Fruit fly (Drosophila melanogaster) whole organism, wandering third instar larva: ENCODE measurements around the gene Naa30A.
A peak's percentile ranks its signal among the peaks of the same experiment; 100 is the strongest.

Experiments
- Abd-B ChIP-seq: fragments of >200 bp; optimal IDR thresholded peaks from 2 replicates; lab custom pipeline; 2017; ENCODE audit warnings: missing biosample characterization, missing genetic modification characterization
- CG32264 ChIP-seq: fragments of 200-800 bp; sonication (Bioruptor generic); optimal IDR thresholded peaks from 2 replicates; lab custom pipeline; 2016; ENCODE audit warnings: missing biosample characterization, missing genetic modification characterization
- CG9705 ChIP-seq: fragments of 200-800 bp; sonication (Bioruptor generic); optimal IDR thresholded peaks from 2 replicates; lab custom pipeline; 2018; ENCODE audit warnings: missing biosample characterization, mild to moderate bottlenecking, missing genetic modification characterization
- CrebA ChIP-seq: fragments of 200-800 bp; sonication (Bioruptor generic); optimal IDR thresholded peaks from 2 replicates; lab custom pipeline; 2016; ENCODE audit warnings: missing biosample characterization, mild to moderate bottlenecking, missing genetic modification characterization, borderline replicate concordance
- Dfd ChIP-seq: fragments of >200 bp; optimal IDR thresholded peaks from 2 replicates; lab custom pipeline; 2017; ENCODE audit warnings: missing biosample characterization, missing genetic modification characterization
- Dif ChIP-seq: fragments of 200-275, 200-300 bp; sonication (Bioruptor generic); optimal IDR thresholded peaks from 2 replicates; lab custom pipeline; 2018; ENCODE audit warnings: missing biosample characterization, missing genetic modification characterization; ENCODE audit not compliant: partially characterized antibody
- GATAd ChIP-seq: sonication (Bioruptor generic); optimal IDR thresholded peaks from 2 replicates; lab custom pipeline; 2016; ENCODE audit warnings: missing biosample characterization, missing genetic modification characterization
- HLH106 ChIP-seq: fragments of 200-800 bp; optimal IDR thresholded peaks from 3 replicates; lab custom pipeline; 2019; ENCODE audit warnings: missing biosample characterization, mild to moderate bottlenecking, missing genetic modification characterization, moderate library complexity
- Hnf4 ChIP-seq: fragments of 200-800 bp; sonication (Bioruptor generic); optimal IDR thresholded peaks from 2 replicates; lab custom pipeline; 2016; ENCODE audit warnings: missing biosample characterization, mild to moderate bottlenecking, missing genetic modification characterization
- Hr78 ChIP-seq: fragments of >200 bp; optimal IDR thresholded peaks from 2 replicates; lab custom pipeline; 2017; ENCODE audit warnings: missing biosample characterization, missing genetic modification characterization
- Hr83 ChIP-seq: fragments of 200-300 bp; sonication (Bioruptor generic); optimal IDR thresholded peaks from 2 replicates; lab custom pipeline; 2016; ENCODE audit warnings: missing biosample characterization, mild to moderate bottlenecking, missing genetic modification characterization, moderate library complexity; ENCODE audit not compliant: poor library complexity, severe bottlenecking
- Jra ChIP-seq: sonication (Bioruptor generic); optimal IDR thresholded peaks from 2 replicates; lab custom pipeline; 2016; ENCODE audit warnings: missing biosample characterization, missing genetic modification characterization
- Mio ChIP-seq: sonication (Bioruptor generic); optimal IDR thresholded peaks from 2 replicates; lab custom pipeline; 2016; ENCODE audit warnings: missing biosample characterization, missing genetic modification characterization
- Myc ChIP-seq: fragments of >200 bp; optimal IDR thresholded peaks from 2 replicates; lab custom pipeline; 2017
- N ChIP-seq: fragments of >200 bp; optimal IDR thresholded peaks from 2 replicates; lab custom pipeline; 2018; ENCODE audit warnings: missing biosample characterization, missing external identifiers, missing genetic modification characterization
- OdsH ChIP-seq: fragments of 200-800 bp; sonication (Bioruptor generic); optimal IDR thresholded peaks from 2 replicates; lab custom pipeline; 2016; ENCODE audit warnings: missing biosample characterization, mild to moderate bottlenecking, missing genetic modification characterization
- Rel ChIP-seq, 2 experiments: fragments of 200-800 bp; sonication (Bioruptor generic) in 1 of 2; optimal IDR thresholded peaks; 2 replicates in 1 of 2; 3 replicates in 1 of 2; lab custom pipeline; 2016 to 2019; ENCODE audit warnings: mild to moderate bottlenecking in 2 of 2, missing biosample characterization in 2 of 2, missing genetic modification characterization in 2 of 2, moderate library complexity in 1 of 2
- Sp1 ChIP-seq: fragments of 200-800 bp; sonication (Bioruptor generic); optimal IDR thresholded peaks from 3 replicates; lab custom pipeline; 2019; ENCODE audit warnings: missing biosample characterization, mild to moderate bottlenecking, missing genetic modification characterization, moderate library complexity
- Vsx2 ChIP-seq: fragments of 200-300, 225-300 bp; sonication (Bioruptor generic); optimal IDR thresholded peaks from 2 replicates; lab custom pipeline; 2018; ENCODE audit warnings: missing biosample characterization, missing genetic modification characterization; ENCODE audit not compliant: partially characterized antibody
- br ChIP-seq: fragments of 200-800 bp; sonication (Bioruptor generic); optimal IDR thresholded peaks from 2 replicates; lab custom pipeline; 2016; ENCODE audit warnings: missing biosample characterization, missing genetic modification characterization
- brk ChIP-seq: fragments of 200-800 bp; sonication (Bioruptor generic); optimal IDR thresholded peaks from 2 replicates; lab custom pipeline; 2016; ENCODE audit warnings: missing biosample characterization, mild to moderate bottlenecking, missing genetic modification characterization
- dl ChIP-seq, 2 experiments: fragments of 175-275, 200-275 bp in 1 of 2; fragments of 200-275 bp in 1 of 2; sonication (Bioruptor generic); optimal IDR thresholded peaks; lab custom pipeline; 2018; ENCODE audit warnings: mild to moderate bottlenecking in 2 of 2, missing biosample characterization in 2 of 2, missing genetic modification characterization in 2 of 2, moderate library complexity in 2 of 2; ENCODE audit not compliant: partially characterized antibody in 2 of 2, insufficient read depth in 1 of 2
- dmrt93B ChIP-seq: fragments of 200-800 bp; sonication (Bioruptor generic); optimal IDR thresholded peaks from 2 replicates; lab custom pipeline; 2018; ENCODE audit warnings: missing biosample characterization, mild to moderate bottlenecking, missing genetic modification characterization
- dsf ChIP-seq: sonication (Bioruptor generic); optimal IDR thresholded peaks from 2 replicates; lab custom pipeline; 2016; ENCODE audit warnings: missing biosample characterization, missing genetic modification characterization, borderline replicate concordance
- ey ChIP-seq: fragments of 200-800 bp; sonication (Bioruptor generic); optimal IDR thresholded peaks from 2 replicates; lab custom pipeline; 2016; ENCODE audit warnings: missing biosample characterization, missing genetic modification characterization
- foxo ChIP-seq, 2 experiments: fragments of 200-800 bp; sonication (Bioruptor generic); optimal IDR thresholded peaks; 2 replicates in 1 of 2; 3 replicates in 1 of 2; lab custom pipeline; 2016 to 2017; ENCODE audit warnings: missing biosample characterization in 2 of 2, missing genetic modification characterization in 2 of 2
- fru ChIP-seq: fragments of 200-800 bp; sonication (Bioruptor generic); optimal IDR thresholded peaks from 3 replicates; lab custom pipeline; 2016; ENCODE audit warnings: missing biosample characterization, mild to moderate bottlenecking, missing genetic modification characterization
- h ChIP-seq: fragments of 200-800 bp; sonication (Bioruptor generic); optimal IDR thresholded peaks from 3 replicates; lab custom pipeline; 2016; ENCODE audit warnings: missing biosample characterization, mild to moderate bottlenecking, missing genetic modification characterization
- jim ChIP-seq: fragments of 175-275, 200-325 bp; sonication (Bioruptor generic); optimal IDR thresholded peaks from 2 replicates; lab custom pipeline; 2016; ENCODE audit warnings: missing biosample characterization, mild to moderate bottlenecking, missing genetic modification characterization
- lola ChIP-seq: fragments of >200 bp; optimal IDR thresholded peaks from 2 replicates; lab custom pipeline; 2017; ENCODE audit warnings: missing biosample characterization, missing genetic modification characterization
- pan ChIP-seq: fragments of >200 bp; optimal IDR thresholded peaks from 2 replicates; lab custom pipeline; 2017
- psq ChIP-seq: fragments of 200-800 bp; sonication (Bioruptor generic); optimal IDR thresholded peaks from 3 replicates; lab custom pipeline; 2017; ENCODE audit warnings: missing biosample characterization, mild to moderate bottlenecking, missing genetic modification characterization, moderate library complexity
- rgr ChIP-seq: fragments of 200-800 bp; sonication (Bioruptor generic); optimal IDR thresholded peaks from 3 replicates; lab custom pipeline; 2016; ENCODE audit warnings: missing biosample characterization, mild to moderate bottlenecking, missing genetic modification characterization
- sage ChIP-seq: fragments of 200-800 bp; sonication (Bioruptor generic); optimal IDR thresholded peaks from 2 replicates; lab custom pipeline; 2016; ENCODE audit warnings: missing biosample characterization, mild to moderate bottlenecking, missing genetic modification characterization
- sv ChIP-seq: fragments of 200-800 bp; sonication (Bioruptor generic); optimal IDR thresholded peaks from 3 replicates; lab custom pipeline; 2016; ENCODE audit warnings: missing biosample characterization, missing genetic modification characterization
- tai ChIP-seq: sonication (Bioruptor generic); optimal IDR thresholded peaks from 2 replicates; lab custom pipeline; 2016; ENCODE audit warnings: missing biosample characterization, missing genetic modification characterization
- usp ChIP-seq: fragments of >200 bp; optimal IDR thresholded peaks from 2 replicates; lab custom pipeline; 2017; ENCODE audit warnings: missing biosample characterization, missing genetic modification characterization
- woc ChIP-seq: sonication (Bioruptor generic); optimal IDR thresholded peaks from 2 replicates; lab custom pipeline; 2016; ENCODE audit warnings: missing biosample characterization, mild to moderate bottlenecking, missing genetic modification characterization

The Naa30A gene

dm6 chrX:1312510-1312909, 29.4 kb upstream of the Naa30A start:
- TF ChIP-seq foxo (GFP tag; optimal IDR thresholded peaks at IDR 0.05; lab: Kevin White, UChicago) = no peak
- TF ChIP-seq Vsx2 (GFP tag; lab: Kevin White, UChicago) = no peak
- no peak for TF ChIP-seq psq (GFP tag; lab: Kevin White, UChicago)
- TF ChIP-seq dsf = no peak
- TF ChIP-seq pan (lab: Kevin White, UChicago) = no peak
- TF ChIP-seq sage (GFP tag; lab: Kevin White, UChicago) = no peak
- no peak for TF ChIP-seq CG9705 (GFP tag; lab: Kevin White, UChicago)
- no peak for TF ChIP-seq fru (GFP tag; lab: Kevin White, UChicago)
- TF ChIP-seq N (GFP tag; lab: Kevin White, UChicago) = no peak
- TF ChIP-seq HLH106 (tag; lab: Kevin White, UChicago) = no peak

- peak; percentile 60 for TF ChIP-seq psq (GFP tag; lab: Kevin White, UChicago)
- TF ChIP-seq Dif = peak; percentile 25
- no peak for TF ChIP-seq Rel (GFP tag; optimal IDR thresholded peaks at IDR 0.05; lab: Kevin White, UChicago)
- no peak for TF ChIP-seq Rel (tag; optimal IDR thresholded peaks at IDR 0.05; lab: Kevin White, UChicago)
- no peak for TF ChIP-seq Hnf4 (GFP tag; lab: Kevin White, UChicago)
- TF ChIP-seq h = peak; percentile 56
- no peak for TF ChIP-seq Hr83 (GFP tag; lab: Kevin White, UChicago)
- TF ChIP-seq N (GFP tag; lab: Kevin White, UChicago) = no peak
- TF ChIP-seq ey = peak; percentile 65
- TF ChIP-seq sv (GFP tag; lab: Kevin White, UChicago) = no peak
- TF ChIP-seq Mio (GFP tag; lab: Kevin White, UChicago) = no peak
- no peak for TF ChIP-seq GATAd
- peak; percentile 67 for TF ChIP-seq OdsH (GFP tag; lab: Kevin White, UChicago)
- TF ChIP-seq foxo (GFP tag; optimal IDR thresholded peaks at IDR 0.05; lab: Kevin White, UChicago) = peak in 1 of 2 experiments; percentile 69
- TF ChIP-seq dl (GFP tag; optimal IDR thresholded peaks at IDR 0.05; lab: Kevin White, UChicago; ENCODE audit: insufficient read depth in 1 of 2, partially characterized antibody in 2 of 2) = no peak
- TF ChIP-seq Myc (lab: Kevin White, UChicago) = no peak
- TF ChIP-seq dsf = no peak
- TF ChIP-seq sage (GFP tag; lab: Kevin White, UChicago) = no peak
- no peak for TF ChIP-seq brk
- peak; percentile 74 for TF ChIP-seq fru (GFP tag; lab: Kevin White, UChicago)
- no peak for TF ChIP-seq tai (GFP tag; lab: Kevin White, UChicago)
- TF ChIP-seq Jra (GFP tag; lab: Kevin White, UChicago) = no peak
- TF ChIP-seq Hr78 (GFP tag; lab: Kevin White, UChicago) = no peak
- TF ChIP-seq Abd-B (GFP tag; lab: Kevin White, UChicago) = no peak
- TF ChIP-seq usp (GFP tag; lab: Kevin White, UChicago) = no peak
- peak; percentile 30 for TF ChIP-seq br (GFP tag; lab: Kevin White, UChicago)
- peak; percentile 70 for TF ChIP-seq HLH106 (tag; lab: Kevin White, UChicago)
- peak; percentile 50 for TF ChIP-seq dmrt93B (GFP tag; lab: Kevin White, UChicago)
- TF ChIP-seq CG32264 (GFP tag; lab: Kevin White, UChicago) = no peak
- TF ChIP-seq lola (GFP tag; lab: Kevin White, UChicago) = no peak
- TF ChIP-seq pan (lab: Kevin White, UChicago) = no peak
- TF ChIP-seq Sp1 (GFP tag; lab: Kevin White, UChicago) = peak; percentile 58
- peak; percentile 90 for TF ChIP-seq Vsx2 (GFP tag; lab: Kevin White, UChicago)
- peak; percentile 50 for TF ChIP-seq rgr
- peak; percentile 49 for TF ChIP-seq CrebA (GFP tag; lab: Kevin White, UChicago)
- peak; percentile 32 for TF ChIP-seq CG9705 (GFP tag; lab: Kevin White, UChicago)
- TF ChIP-seq jim = no peak
- no peak for TF ChIP-seq Dfd
- peak; percentile 84 for TF ChIP-seq woc
Measured at dm6 chrX:1320144-1320981, 21.5 kb upstream of the Naa30A start.
